Worm (Caenorhabditis elegans): ENCODE data around the gene C53C11.1.

- TF ChIP-seq pax-1 (tag; optimal IDR thresholded peaks at IDR 0.05) (no peak), rnt-1 (tag; optimal IDR thresholded peaks at IDR 0.05) (no peak), ceh-19 (GFP tag; optimal IDR thresholded peaks at IDR 0.05) (no peak), pha-2 (tag; optimal IDR thresholded peaks at IDR 0.05) (no peak), ceh-2 (tag; optimal IDR thresholded peaks at IDR 0.05) (no peak), ahr-1 (tag; optimal IDR thresholded peaks at IDR 0.05) (no peak), C08G9.2 (tag; optimal IDR thresholded peaks at IDR 0.05) (no peak), unc-42 (tag; optimal IDR thresholded peaks at IDR 0.05) (no peak), hlh-15 (tag; optimal IDR thresholded peaks at IDR 0.05) (no peak), nfya-1 (tag; optimal IDR thresholded peaks at IDR 0.05) (no peak), nhr-11 (tag; optimal IDR thresholded peaks at IDR 0.05) (no peak), fkh-10 (GFP tag; optimal IDR thresholded peaks at IDR 0.05) (no peak), hlh-6 (tag; optimal IDR thresholded peaks at IDR 0.05) (no peak), elt-2 (tag; optimal IDR thresholded peaks at IDR 0.05) (peak; percentile 31)
Measured at ce11 chrX:17375877-17376276, 35.3 kb downstream of the C53C11.1 start.

Data from whole organism, late embryonic.